Fruit fly (Drosophila melanogaster) Kc167 (cell line): Measurements from ENCODE around the gene AANATL2.

ENCODE experiments used
- Sin3A ChIP-seq: fragments of >200 bp; optimal IDR thresholded peaks from 2 replicates; lab custom pipeline; 2018; ENCODE audit warnings: missing external identifiers
- psq ChIP-seq: fragments of >200 bp; optimal IDR thresholded peaks from 2 replicates; lab custom pipeline; 2017; ENCODE audit warnings: missing external identifiers

DNA sequence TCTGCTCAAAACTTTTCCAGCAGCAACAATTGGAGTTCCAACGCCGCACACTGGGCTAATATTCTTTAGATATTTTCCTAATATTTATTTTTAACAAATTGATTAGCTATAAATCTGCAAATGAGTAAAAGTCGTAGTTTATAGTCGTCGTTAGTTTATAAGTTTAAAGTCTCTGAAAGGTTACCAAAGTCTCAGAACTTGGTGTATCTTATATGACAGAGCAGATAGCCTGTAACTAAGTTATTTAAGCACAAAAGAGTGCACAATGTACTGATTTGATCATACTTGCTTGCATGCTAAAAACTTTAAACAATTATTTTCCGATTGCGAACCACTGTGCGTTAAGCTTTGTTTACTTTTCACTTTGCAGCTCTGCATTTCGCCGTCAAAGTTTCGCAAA, 21.2 kb downstream of the AANATL2 start:
- TF ChIP-seq psq (lab: Kevin White, UChicago), result no peak
- TF ChIP-seq Sin3A (lab: Kevin White, UChicago), result no peak
